Fruit fly (Drosophila melanogaster): ENCODE measurements around the gene CG11583.

Gene CG11583

dm6 chr3L:4242428-4242827, 40.2 kb downstream of the CG11583 start, which contains the start of gene pav (continued):
- TF ChIP-seq CG8359 (GFP tag; optimal IDR thresholded peaks at IDR 0.05; ENCODE audit: borderline replicate concordance) (no peak), CG1024 (GFP tag; IDR thresholded peaks at IDR 0.05) (0 out of 2 replicates have a peak, but pooled peaks have one; percentile 18), Doc2 (GFP tag; IDR thresholded peaks at IDR 0.05) (no peak), CG30020 (tag; optimal IDR thresholded peaks at IDR 0.05) (no peak), dpn (GFP tag; optimal IDR thresholded peaks at IDR 0.05) (peak in 1 of 2 experiments; percentile 55), CG7556 (GFP tag; optimal IDR thresholded peaks at IDR 0.05) (no peak), CG2202 (tag; optimal IDR thresholded peaks at IDR 0.05) (no peak), lilli (GFP tag; optimal IDR thresholded peaks at IDR 0.05) (peak; percentile 16), inv (GFP tag; IDR thresholded peaks at IDR 0.05; ENCODE audit: partially characterized antibody) (no peak), scrt (GFP tag; optimal IDR thresholded peaks at IDR 0.05) (no peak), yki (optimal IDR thresholded peaks at IDR 0.05) (no peak), Asciz (GFP tag; optimal IDR thresholded peaks at IDR 0.05) (no peak), HHEX (GFP tag; optimal IDR thresholded peaks at IDR 0.05) (no peak), CG11093 (GFP tag; IDR thresholded peaks at IDR 0.05) (no peak), sisA (GFP tag; IDR thresholded peaks at IDR 0.05) (0 out of 2 replicates have a peak, but pooled peaks have one; percentile 33), org-1 (GFP tag; optimal IDR thresholded peaks at IDR 0.05) (no peak), CG12744 (GFP tag; optimal IDR thresholded peaks at IDR 0.05) (no peak), Sry-β (GFP tag; optimal IDR thresholded peaks at IDR 0.05) (no peak), ara (GFP tag; IDR thresholded peaks at IDR 0.05) (no peak), Hr3 (GFP tag; optimal IDR thresholded peaks at IDR 0.05) (peak; percentile 18), Lim3 (GFP tag; IDR thresholded peaks at IDR 0.05) (no peak), gcm (GFP tag; optimal IDR thresholded peaks at IDR 0.05) (no peak), gt (GFP tag; IDR thresholded peaks at IDR 0.05) (no peak), ftz-f1 (GFP tag; optimal IDR thresholded peaks at IDR 0.05) (peak; percentile 46), H2.0 (GFP tag; IDR thresholded peaks at IDR 0.05) (no peak), Hr39 (optimal IDR thresholded peaks at IDR 0.05) (no peak), CG6813 (GFP tag; optimal IDR thresholded peaks at IDR 0.05) (no peak), CG4404 (GFP tag; IDR thresholded peaks at IDR 0.05) (no peak), CG13894 (tag; optimal IDR thresholded peaks at IDR 0.05) (no peak), CG1602 (GFP tag; optimal IDR thresholded peaks at IDR 0.05) (no peak), Hey (tag; optimal IDR thresholded peaks at IDR 0.05) (no peak), BtbVII (GFP tag; optimal IDR thresholded peaks at IDR 0.05) (no peak), Usf (GFP tag; optimal IDR thresholded peaks at IDR 0.05) (no peak), insv (GFP tag; optimal IDR thresholded peaks at IDR 0.05) (no peak), tap (tag; optimal IDR thresholded peaks at IDR 0.05) (no peak), CG11247 (GFP tag; IDR thresholded peaks at IDR 0.05) (no peak), fd102C (GFP tag; optimal IDR thresholded peaks at IDR 0.05) (no peak), maf-S (GFP tag; optimal IDR thresholded peaks at IDR 0.05) (no peak), CG7839 (tag; optimal IDR thresholded peaks at IDR 0.05) (no peak), Camta (GFP tag; optimal IDR thresholded peaks at IDR 0.05) (no peak), Deaf1 (tag; optimal IDR thresholded peaks at IDR 0.05) (no peak), Meics (GFP tag; optimal IDR thresholded peaks at IDR 0.05) (no peak), CG11504 (tag; optimal IDR thresholded peaks at IDR 0.05) (no peak), CG10959 (GFP tag; IDR thresholded peaks at IDR 0.05) (no peak), CG17802 (tag; optimal IDR thresholded peaks at IDR 0.05) (no peak), kni (GFP tag; optimal IDR thresholded peaks at IDR 0.05) (no peak), schlank (tag; optimal IDR thresholded peaks at IDR 0.05) (no peak), CG7271 (tag; optimal IDR thresholded peaks at IDR 0.05) (no peak), tgo (GFP tag; IDR thresholded peaks at IDR 0.05) (peak; percentile 30; the same call in 1 of the 3 replicates), CG13287 (GFP tag; IDR thresholded peaks at IDR 0.05; ENCODE audit: partially characterized antibody) (no peak; the same call in 1 of the 2 replicates), CG31388 (GFP tag; optimal IDR thresholded peaks at IDR 0.05) (no peak), fd96Cb (tag; optimal IDR thresholded peaks at IDR 0.05) (peak; percentile 44)
